Fruit fly (Drosophila melanogaster) whole organism, adult: ENCODE results near the gene CG42232.

Experiments used
- CG1620 ChIP-seq: fragments of 200-800 bp; sonication (Bioruptor generic); optimal IDR thresholded peaks from 2 replicates; lab custom pipeline; 2016; ENCODE audit warnings: missing biosample characterization, missing genetic modification characterization
- Clk ChIP-seq: fragments of 200-800 bp; sonication (Bioruptor generic); optimal IDR thresholded peaks from 2 replicates; lab custom pipeline; 2017; ENCODE audit warnings: missing biosample characterization, missing genetic modification characterization
- Mnt ChIP-seq: fragments of 200-800 bp; sonication (Bioruptor generic); optimal IDR thresholded peaks from 2 replicates; lab custom pipeline; 2016; ENCODE audit warnings: missing biosample characterization, mild to moderate bottlenecking, missing genetic modification characterization
- tj ChIP-seq: fragments of 200-800 bp; sonication (Bioruptor generic); optimal IDR thresholded peaks from 3 replicates; lab custom pipeline; 2017; ENCODE audit warnings: missing biosample characterization, mild to moderate bottlenecking, missing genetic modification characterization, moderate library complexity
- toe ChIP-seq: fragments of 200-800 bp; sonication (Bioruptor generic); optimal IDR thresholded peaks from 2 replicates; lab custom pipeline; 2016; ENCODE audit warnings: missing biosample characterization, missing genetic modification characterization

- TF ChIP-seq Mnt (GFP tag; lab: Kevin White, UChicago) = no peak
- no peak for TF ChIP-seq toe (GFP tag; lab: Kevin White, UChicago)
- no peak for TF ChIP-seq tj (GFP tag; lab: Kevin White, UChicago)
- no peak for TF ChIP-seq Clk (GFP tag; lab: Kevin White, UChicago)
- TF ChIP-seq CG1620 (GFP tag; lab: Kevin White, UChicago) = no peak
Observed at dm6 chr3R:16507706-16508105, 38.2 kb upstream of the CG42232 start.
